Worm (Caenorhabditis elegans) whole organism, late embryonic: ENCODE measurements around the gene nhr-90.

ENCODE experiments used
- K09A11.1 ChIP-seq: sonication (generic microtip); optimal IDR thresholded peaks from 2 replicates; lab custom pipeline; 2017; ENCODE audit warnings: antibody characterized with exemption, mild to moderate bottlenecking, missing genetic modification characterization, missing compliant biosample characterization; ENCODE audit not compliant: insufficient read depth
- Y22D7AL.16 ChIP-seq: sonication (generic microtip); optimal IDR thresholded peaks from 2 replicates; lab custom pipeline; 2016; ENCODE audit warnings: missing genetic modification characterization, missing compliant biosample characterization
- ahr-1 ChIP-seq: sonication (generic microtip); optimal IDR thresholded peaks from 2 replicates; lab custom pipeline; 2016; ENCODE audit warnings: missing genetic modification characterization, missing compliant biosample characterization
- ama-1 ChIP-seq: fragments of 150-350 bp; optimal IDR thresholded peaks from 2 replicates; lab custom pipeline; 2014
- ceh-14 ChIP-seq: sonication (generic microtip); optimal IDR thresholded peaks from 2 replicates; lab custom pipeline; 2016; ENCODE audit warnings: missing genotype, missing genetic modification characterization, missing compliant biosample characterization
- ceh-18 ChIP-seq: sonication (generic microtip); optimal IDR thresholded peaks from 2 replicates; lab custom pipeline; 2016; ENCODE audit warnings: missing genetic modification characterization, missing compliant biosample characterization
- ceh-19 ChIP-seq: fragments of 200-800 bp; sonication (Bioruptor generic); optimal IDR thresholded peaks from 2 replicates; lab custom pipeline; 2018; ENCODE audit warnings: mild to moderate bottlenecking, missing genetic modification characterization, missing compliant biosample characterization
- ceh-24 ChIP-seq: sonication (generic microtip); optimal IDR thresholded peaks from 2 replicates; lab custom pipeline; 2016; ENCODE audit warnings: mild to moderate bottlenecking, missing genetic modification characterization, missing compliant biosample characterization
- ceh-30 ChIP-seq: fragments of 150-350 bp; optimal IDR thresholded peaks from 2 replicates; lab custom pipeline; 2014; ENCODE audit warnings: missing biosample characterization, missing genetic modification characterization
- ceh-31 ChIP-seq: sonication (generic microtip); optimal IDR thresholded peaks from 2 replicates; lab custom pipeline; 2016; ENCODE audit warnings: missing genetic modification characterization, missing compliant biosample characterization
- ceh-34 ChIP-seq: sonication (generic microtip); optimal IDR thresholded peaks from 2 replicates; lab custom pipeline; 2016; ENCODE audit warnings: mild to moderate bottlenecking, missing genetic modification characterization, missing compliant biosample characterization
- ceh-45 ChIP-seq: fragments of 200-800 bp; sonication (Bioruptor generic); IDR thresholded peaks from 2 replicates; pipeline ENCODE4 v1.3.6; 2022; ENCODE audit warnings: missing genetic modification reagents, missing genetic modification characterization, missing compliant biosample characterization
- ceh-6 ChIP-seq: fragments of 200-800 bp; sonication (Bioruptor generic); optimal IDR thresholded peaks from 2 replicates; lab custom pipeline; 2018; ENCODE audit warnings: mild to moderate bottlenecking, missing genetic modification characterization, missing compliant biosample characterization
- che-1 ChIP-seq: sonication (generic microtip); optimal IDR thresholded peaks from 2 replicates; lab custom pipeline; 2016; ENCODE audit warnings: mild to moderate bottlenecking, missing genetic modification characterization, missing compliant biosample characterization
- dve-1 ChIP-seq: sonication (generic microtip); optimal IDR thresholded peaks from 2 replicates; lab custom pipeline; 2017; ENCODE audit warnings: antibody characterized with exemption, mild to moderate bottlenecking, missing genetic modification characterization, missing compliant biosample characterization
- elt-2 ChIP-seq: sonication (generic microtip); optimal IDR thresholded peaks from 2 replicates; lab custom pipeline; 2016; ENCODE audit warnings: missing genetic modification reagents, missing genetic modification characterization, missing compliant biosample characterization
- elt-4 ChIP-seq: sonication (generic microtip); optimal IDR thresholded peaks from 2 replicates; lab custom pipeline; 2016; ENCODE audit warnings: missing genetic modification characterization, missing compliant biosample characterization
- ets-4 ChIP-seq: sonication (generic microtip); optimal IDR thresholded peaks from 2 replicates; lab custom pipeline; 2016; ENCODE audit warnings: missing genetic modification characterization, missing compliant biosample characterization
- gmeb-2 ChIP-seq: sonication (generic microtip); optimal IDR thresholded peaks from 2 replicates; lab custom pipeline; 2016; ENCODE audit warnings: missing genetic modification characterization, inconsistent platforms, missing compliant biosample characterization
- hlh-15 ChIP-seq: sonication (generic microtip); optimal IDR thresholded peaks from 2 replicates; lab custom pipeline; 2016; ENCODE audit warnings: missing genetic modification characterization, missing compliant biosample characterization
- hlh-6 ChIP-seq: sonication (generic microtip); optimal IDR thresholded peaks from 2 replicates; lab custom pipeline; 2016; ENCODE audit warnings: missing genotype, missing genetic modification characterization, missing compliant biosample characterization
- lin-11 ChIP-seq: fragments of 200-800 bp; sonication (Bioruptor generic); optimal IDR thresholded peaks from 2 replicates; lab custom pipeline; 2018; ENCODE audit warnings: mild to moderate bottlenecking, missing genetic modification characterization, missing compliant biosample characterization
- madf-2 ChIP-seq: sonication (generic microtip); optimal IDR thresholded peaks from 2 replicates; lab custom pipeline; 2017; ENCODE audit warnings: missing genetic modification characterization, missing compliant biosample characterization
- nhr-11 ChIP-seq: fragments of 150-350 bp; optimal IDR thresholded peaks from 2 replicates; lab custom pipeline; 2014; ENCODE audit warnings: missing biosample characterization, missing genetic modification characterization
- nhr-232 ChIP-seq: sonication (generic microtip); optimal IDR thresholded peaks from 2 replicates; lab custom pipeline; 2016; ENCODE audit warnings: missing genetic modification characterization, missing compliant biosample characterization
- npax-4 ChIP-seq: sonication (generic microtip); optimal IDR thresholded peaks from 2 replicates; lab custom pipeline; 2016; ENCODE audit warnings: missing genetic modification characterization, missing compliant biosample characterization
- odd-2 ChIP-seq: sonication (generic microtip); optimal IDR thresholded peaks from 2 replicates; lab custom pipeline; 2017; ENCODE audit warnings: antibody characterized with exemption, mild to moderate bottlenecking, missing genetic modification characterization, missing compliant biosample characterization
- pag-3 ChIP-seq: sonication (generic microtip); optimal IDR thresholded peaks from 2 replicates; lab custom pipeline; 2016; ENCODE audit warnings: missing compliant biosample characterization, missing genetic modification characterization, borderline replicate concordance
- pat-9 ChIP-seq: fragments of 200-800 bp; sonication (Bioruptor generic); optimal IDR thresholded peaks from 2 replicates; lab custom pipeline; 2018; ENCODE audit warnings: mild to moderate bottlenecking, missing genetic modification characterization, moderate library complexity, missing compliant biosample characterization
- pha-4 ChIP-seq: fragments of 150-350 bp; optimal IDR thresholded peaks from 2 replicates; lab custom pipeline; 2018; ENCODE audit warnings: missing biosample characterization, missing genetic modification reagents, missing genetic modification characterization
- pqm-1 ChIP-seq: sonication (generic microtip); optimal IDR thresholded peaks from 2 replicates; lab custom pipeline; 2016; ENCODE audit warnings: missing genetic modification characterization, missing compliant biosample characterization
- sox-2 ChIP-seq: fragments of 200-800 bp; sonication (Bioruptor generic); IDR thresholded peaks from 2 replicates; pipeline ENCODE4 v1.3.6; 2022; ENCODE audit warnings: missing genetic modification reagents, missing genetic modification characterization, missing compliant biosample characterization
- sox-4 ChIP-seq: sonication (generic microtip); optimal IDR thresholded peaks from 2 replicates; lab custom pipeline; 2017; ENCODE audit warnings: mild to moderate bottlenecking, missing genetic modification characterization, inconsistent platforms, missing compliant biosample characterization
- tbx-2 ChIP-seq: sonication (generic microtip); optimal IDR thresholded peaks from 2 replicates; lab custom pipeline; 2016; ENCODE audit warnings: missing genetic modification characterization, missing compliant biosample characterization
- tbx-7 ChIP-seq: sonication (generic microtip); optimal IDR thresholded peaks from 2 replicates; lab custom pipeline; 2016; ENCODE audit warnings: missing genotype, missing genetic modification characterization, missing compliant biosample characterization
- ttx-3 ChIP-seq: sonication (generic microtip); optimal IDR thresholded peaks from 2 replicates; lab custom pipeline; 2016; ENCODE audit warnings: missing genetic modification reagents, missing genetic modification characterization, missing compliant biosample characterization
- unc-55 ChIP-seq: sonication (generic microtip); optimal IDR thresholded peaks from 2 replicates; lab custom pipeline; 2017; ENCODE audit warnings: missing biosample characterization, missing genetic modification reagents, missing genetic modification characterization
- zip-5 ChIP-seq: sonication (generic microtip); optimal IDR thresholded peaks from 2 replicates; lab custom pipeline; 2016; ENCODE audit warnings: missing genetic modification characterization, missing compliant biosample characterization

nhr-90 gene

DNA sequence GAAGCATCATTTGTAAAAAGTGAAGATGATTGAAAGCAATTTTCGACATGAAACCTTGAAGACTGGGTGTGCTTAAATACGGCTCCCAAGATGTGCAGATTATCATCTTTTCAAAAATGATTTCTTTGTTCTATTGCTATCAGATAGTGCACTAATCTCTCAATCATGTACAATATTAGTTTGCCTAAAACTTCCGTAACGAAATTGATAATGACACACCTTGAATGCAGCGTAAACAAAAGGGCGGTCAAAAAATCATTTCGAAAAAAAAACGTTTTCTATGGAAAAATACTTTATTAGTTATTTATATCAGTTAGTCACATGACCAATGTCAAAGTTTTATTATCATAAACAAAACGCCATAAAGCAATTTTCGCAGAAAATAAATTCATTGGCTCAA lies 12.6 kb downstream of the nhr-90 start, which contains the start of gene F48G7.5 (continued):
- no peak for TF ChIP-seq ets-4 (tag; lab: Kevin White, UChicago)
- no peak for TF ChIP-seq nhr-232
- no peak for TF ChIP-seq zip-5
- no peak for TF ChIP-seq unc-55 (GFP tag; lab: Kevin White, UChicago)
- TF ChIP-seq tbx-7, result no peak

DNA sequence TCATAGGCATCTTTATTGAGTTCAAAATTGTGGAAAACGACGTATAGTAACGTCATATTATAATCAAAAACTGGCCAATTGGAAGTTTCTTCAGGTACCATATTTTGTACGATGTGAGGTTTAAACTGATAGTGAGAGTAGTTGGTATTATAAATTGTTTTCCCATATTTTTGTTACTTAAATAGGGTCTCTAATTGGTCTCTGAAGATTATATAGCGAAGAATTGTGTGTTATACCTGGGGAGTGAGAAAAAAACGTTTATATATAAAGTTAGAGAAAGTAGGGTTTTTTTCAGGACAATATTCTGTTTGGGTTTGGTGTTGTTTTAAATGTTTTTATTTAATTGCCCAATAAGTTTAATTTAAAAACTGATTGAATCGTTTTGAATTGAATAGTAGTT lies 14.6 kb downstream of the nhr-90 start, which contains the start of gene srt-17:
TSS of gene srt-17 (minus strand) at position 101 of the 400 bp plus-strand sequence.
- TF ChIP-seq pha-4 (tag; lab: Kevin White, UChicago) (no peak), ama-1 (lab: Kevin White, UChicago) (no peak), nhr-232 (no peak), hlh-6 (tag; lab: Kevin White, UChicago) (no peak), nhr-11 (tag; lab: Kevin White, UChicago) (no peak), che-1 (tag; lab: Kevin White, UChicago) (no peak), ets-4 (tag; lab: Kevin White, UChicago) (no peak), ceh-31 (tag; lab: Kevin White, UChicago) (no peak)

DNA sequence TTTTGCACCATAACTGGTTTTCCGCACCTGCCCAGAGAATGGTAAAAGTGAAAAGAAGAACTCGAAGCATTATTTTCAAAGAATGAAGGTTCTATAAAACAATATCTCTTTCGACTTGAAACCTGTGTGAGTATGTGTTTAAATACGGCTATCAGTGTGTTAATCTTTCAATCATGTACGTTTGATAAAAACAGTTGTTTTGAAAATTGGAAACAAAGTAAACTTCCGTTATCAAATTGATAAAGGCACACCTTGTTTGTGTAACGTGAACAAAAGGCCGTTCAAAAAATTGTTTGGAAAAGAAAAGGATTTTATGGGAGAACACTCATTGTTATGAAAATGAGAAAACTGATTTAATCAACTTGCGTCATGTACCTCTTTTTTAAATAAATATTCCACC lies 16.0 kb downstream of the nhr-90 start, which contains the start of gene F48G7.7:
TSS of gene F48G7.7 (minus strand) at position 101 of the 400 bp plus-strand sequence.
- no peak for TF ChIP-seq ceh-19 (GFP tag; lab: Kevin White, UChicago)
- no peak for TF ChIP-seq ahr-1 (tag; lab: Kevin White, UChicago)
- TF ChIP-seq ceh-34 (tag; lab: Kevin White, UChicago), result no peak
- no peak for TF ChIP-seq che-1 (tag; lab: Kevin White, UChicago)
- no peak for TF ChIP-seq K09A11.1
- TF ChIP-seq nhr-232, result no peak
- no peak for TF ChIP-seq odd-2 (tag; lab: Kevin White, UChicago)
- no peak for TF ChIP-seq pag-3 (tag; lab: Kevin White, UChicago)
- TF ChIP-seq ceh-24, result no peak
- TF ChIP-seq hlh-15 (tag; lab: Kevin White, UChicago), result no peak
- TF ChIP-seq ceh-18 (tag; lab: Kevin White, UChicago), result no peak
- TF ChIP-seq ceh-45 (GFP tag; lab: Robert Waterston, UW), result no peak
- no peak for TF ChIP-seq npax-4
- no peak for TF ChIP-seq sox-4 (tag; lab: Kevin White, UChicago)
- TF ChIP-seq dve-1, result no peak
- no peak for TF ChIP-seq hlh-6 (tag; lab: Kevin White, UChicago)
- TF ChIP-seq pat-9, result no peak
- TF ChIP-seq, all 69 proteins: peak for 0

DNA sequence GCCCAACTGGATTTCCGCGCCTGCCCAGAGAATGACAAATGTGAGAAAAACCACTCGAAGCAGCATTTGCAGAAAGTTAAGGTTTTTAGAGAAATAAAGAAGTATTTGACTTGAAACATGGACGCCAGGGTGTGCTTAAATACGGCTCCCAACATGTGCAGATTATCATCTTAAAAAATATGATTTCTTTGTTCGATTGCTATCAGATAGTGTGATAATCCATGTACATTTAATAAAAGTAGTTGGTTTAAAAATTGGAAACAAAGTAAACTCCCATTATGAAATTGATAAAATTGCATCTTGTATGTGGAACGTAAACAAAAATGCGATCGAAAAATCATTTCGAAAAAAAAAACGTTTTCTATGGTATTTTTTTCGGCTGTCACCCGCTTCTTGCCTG lies 17.3 kb downstream of the nhr-90 start, which contains the start of gene F48G7.8:
TSS of gene F48G7.8 (minus strand) at position 101 of the 400 bp plus-strand sequence.
- TF ChIP-seq elt-4, result no peak
- TF ChIP-seq ama-1 (lab: Kevin White, UChicago), result no peak
- TF ChIP-seq Y22D7AL.16 (tag; lab: Kevin White, UChicago), result no peak
- no peak for TF ChIP-seq ceh-14 (tag; lab: Kevin White, UChicago)

DNA sequence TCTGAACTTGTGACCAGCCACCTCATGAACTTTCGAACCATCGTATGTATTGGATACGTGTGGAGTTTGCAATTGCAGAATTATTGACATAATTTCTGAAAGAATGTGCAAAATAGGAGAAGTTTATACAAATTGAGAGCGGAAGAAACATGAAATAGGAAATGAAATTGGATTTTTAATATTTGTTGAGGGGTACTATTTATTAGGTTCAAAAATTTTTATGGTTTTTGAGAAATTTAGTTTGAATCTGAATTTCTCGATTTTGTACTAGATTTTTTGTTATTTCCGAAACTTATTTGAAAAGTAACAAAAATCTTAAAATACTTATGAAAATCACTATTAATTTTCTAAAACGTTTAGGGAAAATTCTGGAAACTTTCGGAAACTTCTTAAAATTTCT lies 18.2 kb downstream of the nhr-90 start, which contains the start of gene F48G7.9:
TSS of gene F48G7.9 (minus strand) at position 101 of the 400 bp plus-strand sequence.
- TF ChIP-seq ceh-6 (GFP tag; lab: Kevin White, UChicago) (no peak), ceh-34 (tag; lab: Kevin White, UChicago) (no peak), tbx-2 (tag; lab: Kevin White, UChicago) (no peak), gmeb-2 (tag; lab: Kevin White, UChicago) (no peak), ttx-3 (tag; lab: Kevin White, UChicago) (no peak)
- TF ChIP-seq, all 69 proteins: peak for 0

DNA sequence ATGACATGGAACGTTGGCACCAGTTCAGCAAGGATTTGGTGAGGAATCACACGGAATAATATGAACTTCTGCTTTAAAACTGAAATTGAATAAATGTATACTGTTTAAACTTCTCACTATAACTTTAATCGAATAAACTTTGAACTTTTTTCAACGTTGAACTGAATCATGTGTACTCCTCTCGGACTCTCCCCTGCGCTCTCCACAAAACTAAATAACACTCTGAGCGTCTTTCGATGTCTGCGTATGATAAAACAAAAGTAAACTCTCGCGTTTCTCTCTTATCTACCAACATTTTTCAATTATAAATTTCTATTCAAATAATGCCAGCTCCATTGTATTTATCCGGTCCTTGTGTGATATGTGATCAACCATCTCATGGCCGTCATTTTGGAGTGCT lies 21.5 kb downstream of the nhr-90 start:
- TF ChIP-seq madf-2 (tag; lab: Kevin White, UChicago) (no peak), sox-4 (tag; lab: Kevin White, UChicago) (no peak), elt-2 (tag; lab: Kevin White, UChicago) (no peak), tbx-2 (tag; lab: Kevin White, UChicago) (no peak), ceh-30 (tag; lab: Kevin White, UChicago) (no peak), ama-1 (lab: Kevin White, UChicago) (no peak), lin-11 (tag; lab: Kevin White, UChicago) (no peak), nhr-232 (no peak), sox-2 (GFP tag; lab: Robert Waterston, UW) (no peak), pag-3 (tag; lab: Kevin White, UChicago) (no peak), npax-4 (no peak), pqm-1 (tag; lab: Kevin White, UChicago) (no peak), ceh-18 (tag; lab: Kevin White, UChicago) (no peak)
